Fruit fly (Drosophila melanogaster): ENCODE measurements around the gene CG15760.

- no peak for TF ChIP-seq pan (optimal IDR thresholded peaks at IDR 0.05)
- no peak for TF ChIP-seq usp (GFP tag; optimal IDR thresholded peaks at IDR 0.05)
Measured at dm6 chrX:13667656-13668055, 1.8 kb upstream of the CG15760 start, which contains the start of the genes DNAlig4 and CG11164.

Measured in whole organism.